Worm (Caenorhabditis elegans) whole organism, late embryonic: ENCODE results near the gene F59B2.8.

Experiments used
- Y22D7AL.16 ChIP-seq: sonication (generic microtip); optimal IDR thresholded peaks from 2 replicates; lab custom pipeline; 2016; ENCODE audit warnings: missing genetic modification characterization, missing compliant biosample characterization
- ama-1 ChIP-seq: fragments of 150-350 bp; optimal IDR thresholded peaks from 2 replicates; lab custom pipeline; 2014
- dmd-4 ChIP-seq: sonication (generic microtip); optimal IDR thresholded peaks from 2 replicates; lab custom pipeline; 2016; ENCODE audit warnings: borderline replicate concordance, missing genetic modification characterization, missing compliant biosample characterization
- eyg-1 ChIP-seq: sonication (generic microtip); optimal IDR thresholded peaks from 2 replicates; lab custom pipeline; 2016; ENCODE audit warnings: missing genotype, missing genetic modification characterization, missing compliant biosample characterization
- nhr-11 ChIP-seq: fragments of 150-350 bp; optimal IDR thresholded peaks from 2 replicates; lab custom pipeline; 2014; ENCODE audit warnings: missing biosample characterization, missing genetic modification characterization
- pqm-1 ChIP-seq: sonication (generic microtip); optimal IDR thresholded peaks from 2 replicates; lab custom pipeline; 2016; ENCODE audit warnings: missing genetic modification characterization, missing compliant biosample characterization
- unc-3 ChIP-seq, 2 experiments: fragments of 200-800 bp in 1 of 2; sonication (Bioruptor generic) in 1 of 2; sonication (generic microtip) in 1 of 2; conservative IDR thresholded peaks in 1 of 2; optimal IDR thresholded peaks in 1 of 2; 2 replicates each; pipeline versions ENCODE4 v1.3.6 to Lab custom; 2016 to 2022; ENCODE audit warnings: missing compliant biosample characterization in 2 of 2, missing genetic modification characterization in 2 of 2, missing genetic modification reagents in 1 of 2

ce11 chrIII:8988544-8988943 is 21.5 kb downstream of the F59B2.8 start:
- TF ChIP-seq nhr-11 (tag; lab: Kevin White, UChicago) = no peak
- TF ChIP-seq unc-3 (GFP tag; conservative IDR thresholded peaks at IDR 0.05; lab: Robert Waterston, UW) = no peak
- TF ChIP-seq unc-3 (tag; optimal IDR thresholded peaks at IDR 0.05; lab: Kevin White, UChicago) = no peak
- no peak for TF ChIP-seq ama-1
- TF ChIP-seq dmd-4 (tag; lab: Kevin White, UChicago) = no peak
- no peak for TF ChIP-seq Y22D7AL.16 (tag; lab: Kevin White, UChicago)
- no peak for TF ChIP-seq eyg-1
- no peak for TF ChIP-seq pqm-1 (tag; lab: Kevin White, UChicago)
